Worm (Caenorhabditis elegans) whole organism, L4/young adult: ENCODE measurements around the gene C49H3.12.

Experiments used
- W03F9.2 ChIP-seq: fragments of 150-350 bp; optimal IDR thresholded peaks from 2 replicates; lab custom pipeline; 2014; ENCODE audit warnings: missing biosample characterization, missing genetic modification characterization
- dao-5 ChIP-seq: sonication (generic microtip); optimal IDR thresholded peaks from 2 replicates; lab custom pipeline; 2016; ENCODE audit warnings: missing genotype, missing genetic modification characterization, moderate library complexity, missing compliant biosample characterization

DNA sequence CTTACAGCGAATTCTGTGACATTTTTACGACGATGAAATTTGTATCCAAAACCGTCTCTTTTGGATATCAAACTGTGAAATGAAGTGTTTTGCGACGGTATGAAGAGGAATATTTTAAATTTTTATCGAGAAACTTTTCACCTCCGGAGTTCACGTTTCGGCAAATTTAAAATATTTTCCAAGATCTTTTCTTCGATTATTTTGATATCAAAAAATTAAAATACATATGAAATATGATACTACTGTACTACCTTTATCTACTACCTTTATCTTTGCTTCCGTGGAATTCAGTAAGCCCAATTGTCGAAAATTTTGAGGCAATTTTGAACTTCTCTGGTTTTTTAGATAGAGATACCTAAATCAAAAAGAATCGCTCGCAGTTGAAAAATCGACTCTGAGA lies 49.3 kb downstream of the C49H3.12 start, which contains the start of gene kin-26:
- TF ChIP-seq dao-5 (tag; lab: Kevin White, UChicago) (no peak), W03F9.2 (tag; lab: Kevin White, UChicago) (no peak)
